Worm (Caenorhabditis elegans) whole organism, L2 larva: ENCODE results near the gene ZK632.14.

Source experiments
- C34F6.9 ChIP-seq: fragments of 150-350 bp; optimal IDR thresholded peaks from 2 replicates; lab custom pipeline; 2014; ENCODE audit warnings: missing biosample characterization, missing genetic modification characterization
- F13H6.1 ChIP-seq: sonication (generic microtip); optimal IDR thresholded peaks from 2 replicates; lab custom pipeline; 2016; ENCODE audit warnings: missing genetic modification characterization, missing compliant biosample characterization
- R02D3.7 ChIP-seq: fragments of 150-350 bp; optimal IDR thresholded peaks from 2 replicates; lab custom pipeline; 2014; ENCODE audit warnings: missing biosample characterization, missing genetic modification characterization
- Y55F3AM.14 ChIP-seq: fragments of 200-800 bp; sonication (Bioruptor generic); optimal IDR thresholded peaks from 2 replicates; lab custom pipeline; 2018; ENCODE audit warnings: mild to moderate bottlenecking, missing genetic modification characterization, missing compliant biosample characterization
- ZK546.5 ChIP-seq: sonication (generic microtip); optimal IDR thresholded peaks from 2 replicates; lab custom pipeline; 2017; ENCODE audit warnings: missing biosample characterization, missing genetic modification characterization
- alr-1 ChIP-seq: fragments of 150-350 bp; optimal IDR thresholded peaks from 2 replicates; lab custom pipeline; 2014; ENCODE audit warnings: missing biosample characterization, missing genetic modification characterization
- aly-2 ChIP-seq: fragments of 150-350 bp; optimal IDR thresholded peaks from 2 replicates; lab custom pipeline; 2014; ENCODE audit warnings: missing biosample characterization, missing genetic modification characterization
- ama-1 ChIP-seq: fragments of 150-350 bp; optimal IDR thresholded peaks from 2 replicates; lab custom pipeline; 2018; ENCODE audit warnings: inconsistent platforms
- ceh-16 ChIP-seq: fragments of 150-350 bp; optimal IDR thresholded peaks from 2 replicates; lab custom pipeline; 2014; ENCODE audit warnings: missing biosample characterization, missing genetic modification characterization
- ceh-82 ChIP-seq: fragments of 150-350 bp; optimal IDR thresholded peaks from 2 replicates; lab custom pipeline; 2014; ENCODE audit warnings: missing biosample characterization, missing genetic modification characterization
- crh-2 ChIP-seq: sonication (generic microtip); optimal IDR thresholded peaks from 2 replicates; lab custom pipeline; 2017; ENCODE audit warnings: missing biosample characterization, missing genetic modification characterization
- dmd-4 ChIP-seq: sonication (generic microtip); optimal IDR thresholded peaks from 2 replicates; lab custom pipeline; 2017; ENCODE audit warnings: missing biosample characterization, missing genetic modification characterization
- egl-27 ChIP-seq: sonication (generic microtip); optimal IDR thresholded peaks from 3 replicates; lab custom pipeline; 2017; ENCODE audit warnings: missing biosample characterization, missing genetic modification reagents, missing genetic modification characterization
- elt-1 ChIP-seq: fragments of 150-350 bp; optimal IDR thresholded peaks from 2 replicates; lab custom pipeline; 2014; ENCODE audit warnings: missing biosample characterization, missing genetic modification characterization
- elt-3 ChIP-seq: sonication (generic microtip); optimal IDR thresholded peaks from 2 replicates; lab custom pipeline; 2017; ENCODE audit warnings: missing biosample characterization, missing genetic modification characterization
- fos-1 ChIP-seq: fragments of 150-350 bp; optimal IDR thresholded peaks from 2 replicates; lab custom pipeline; 2014; ENCODE audit warnings: missing biosample characterization, missing genetic modification characterization
- gmeb-1 ChIP-seq: fragments of 150-350 bp; optimal IDR thresholded peaks from 2 replicates; lab custom pipeline; 2014; ENCODE audit warnings: missing biosample characterization, missing genetic modification characterization
- lin-11 ChIP-seq: fragments of 150-350 bp; sonication (generic microtip); optimal IDR thresholded peaks from 2 replicates; lab custom pipeline; 2014; ENCODE audit warnings: missing biosample characterization, missing genetic modification characterization, inconsistent platforms, mixed read lengths
- lin-13 ChIP-seq: fragments of 150-350 bp; optimal IDR thresholded peaks from 2 replicates; lab custom pipeline; 2014; ENCODE audit warnings: missing biosample characterization, missing genetic modification reagents, missing genetic modification characterization
- lin-39 ChIP-seq: fragments of 150-350 bp; optimal IDR thresholded peaks from 2 replicates; lab custom pipeline; 2014; ENCODE audit warnings: missing biosample characterization, missing genetic modification reagents, missing genetic modification characterization
- lsy-2 ChIP-seq, 2 experiments: fragments of 150-350 bp in 1 of 2; sonication (generic microtip) in 1 of 2; optimal IDR thresholded peaks; 2 replicates each; lab custom pipeline; 2014 to 2017; ENCODE audit warnings: missing biosample characterization in 2 of 2, missing genetic modification characterization in 2 of 2
- mab-5 ChIP-seq: fragments of 150-350 bp; optimal IDR thresholded peaks from 2 replicates; lab custom pipeline; 2014; ENCODE audit warnings: missing biosample characterization, missing genetic modification characterization
- mbf-1 ChIP-seq: sonication (generic microtip); optimal IDR thresholded peaks from 2 replicates; lab custom pipeline; 2017; ENCODE audit warnings: missing biosample characterization, missing genetic modification characterization
- mdl-1 ChIP-seq, 2 experiments: fragments of 150-350 bp in 1 of 2; sonication (generic microtip) in 1 of 2; optimal IDR thresholded peaks; 2 replicates each; lab custom pipeline; 2017; ENCODE audit warnings: missing biosample characterization in 2 of 2, missing genetic modification characterization in 2 of 2
- nhr-10 ChIP-seq: sonication (generic microtip); optimal IDR thresholded peaks from 2 replicates; lab custom pipeline; 2017; ENCODE audit warnings: missing biosample characterization, missing genetic modification characterization
- nhr-11 ChIP-seq: fragments of 150-350 bp; optimal IDR thresholded peaks from 2 replicates; lab custom pipeline; 2014; ENCODE audit warnings: missing biosample characterization, missing genetic modification characterization
- nhr-12 ChIP-seq: fragments of 150-350 bp; optimal IDR thresholded peaks from 2 replicates; lab custom pipeline; 2014; ENCODE audit warnings: missing biosample characterization, missing genetic modification characterization
- nhr-129 ChIP-seq: fragments of 150-350 bp; optimal IDR thresholded peaks from 2 replicates; lab custom pipeline; 2014; ENCODE audit warnings: missing biosample characterization, missing genetic modification characterization
- nhr-23 ChIP-seq: fragments of 150-350 bp; optimal IDR thresholded peaks from 2 replicates; lab custom pipeline; 2014; ENCODE audit warnings: missing biosample characterization, missing genetic modification reagents, missing genetic modification characterization
- nhr-237 ChIP-seq: fragments of 150-350 bp; optimal IDR thresholded peaks from 2 replicates; lab custom pipeline; 2014; ENCODE audit warnings: missing biosample characterization, missing genetic modification characterization
- nhr-25 ChIP-seq: fragments of 150-350 bp; sonication (generic microtip); optimal IDR thresholded peaks from 3 replicates; lab custom pipeline; 2014; ENCODE audit warnings: missing biosample characterization, missing genetic modification characterization
- peb-1 ChIP-seq: fragments of 150-350 bp; optimal IDR thresholded peaks from 2 replicates; lab custom pipeline; 2014; ENCODE audit warnings: missing biosample characterization, missing genetic modification characterization
- sem-4 ChIP-seq: fragments of 150-350 bp; optimal IDR thresholded peaks from 2 replicates; lab custom pipeline; 2014; ENCODE audit warnings: missing biosample characterization, missing genetic modification reagents, missing genetic modification characterization
- skn-1 ChIP-seq: sonication (generic microtip); optimal IDR thresholded peaks from 2 replicates; lab custom pipeline; 2017; ENCODE audit warnings: missing biosample characterization, missing genetic modification characterization
- sma-3 ChIP-seq: sonication (generic microtip); optimal IDR thresholded peaks from 2 replicates; lab custom pipeline; 2016; ENCODE audit warnings: missing genetic modification reagents, missing genetic modification characterization, missing compliant biosample characterization
- sma-9 ChIP-seq, 2 experiments: fragments of 150-350 bp in 1 of 2; sonication (generic microtip) in 1 of 2; optimal IDR thresholded peaks; 2 replicates each; lab custom pipeline; 2014 to 2016; ENCODE audit warnings: missing genetic modification characterization in 2 of 2, mild to moderate bottlenecking in 1 of 2, missing biosample characterization in 1 of 2, missing compliant biosample characterization in 1 of 2, missing genetic modification reagents in 1 of 2, moderate library complexity in 1 of 2
- snpc-4 ChIP-seq: fragments of 150-350 bp; optimal IDR thresholded peaks from 2 replicates; lab custom pipeline; 2014; ENCODE audit warnings: missing biosample characterization, missing genetic modification characterization
- unc-55 ChIP-seq: fragments of 150-350 bp; sonication (generic microtip); optimal IDR thresholded peaks from 3 replicates; lab custom pipeline; 2014; ENCODE audit warnings: missing biosample characterization, missing genetic modification reagents, missing genetic modification characterization
- zag-1 ChIP-seq: fragments of 150-350 bp; optimal IDR thresholded peaks from 2 replicates; lab custom pipeline; 2014; ENCODE audit warnings: missing biosample characterization, missing genetic modification characterization
- ztf-1 ChIP-seq: fragments of 200-800 bp; sonication (Bioruptor generic); conservative IDR thresholded peaks from 2 replicates; pipeline ENCODE4 v1.3.6; 2022; ENCODE audit warnings: missing genetic modification characterization, missing compliant biosample characterization
- ztf-11 ChIP-seq: sonication (generic microtip); optimal IDR thresholded peaks from 2 replicates; lab custom pipeline; 2017; ENCODE audit warnings: missing biosample characterization, missing genetic modification characterization
- ztf-4 ChIP-seq: fragments of 150-350 bp; optimal IDR thresholded peaks from 2 replicates; lab custom pipeline; 2014; ENCODE audit warnings: missing biosample characterization, missing genetic modification characterization

The ZK632.14 gene

DNA sequence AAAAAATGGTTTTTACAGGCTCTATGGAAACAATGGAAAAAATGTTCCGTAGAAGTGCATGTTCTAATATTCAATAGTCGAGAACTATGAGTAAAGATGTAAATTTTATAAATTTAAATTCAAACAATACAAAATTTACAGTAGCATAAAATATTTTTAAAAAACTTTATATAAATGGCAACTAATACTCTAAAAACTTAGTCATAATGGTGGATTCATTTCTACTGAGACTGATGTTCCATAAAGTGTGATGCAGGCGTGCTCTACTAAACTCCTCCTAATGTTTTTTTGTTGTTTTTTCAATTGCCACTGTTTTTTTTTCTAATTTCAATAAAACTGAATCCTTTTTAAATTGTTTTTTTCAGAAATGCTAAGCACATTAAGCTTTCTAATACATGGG, 5.1 kb upstream of the ZK632.14 start, which contains the start of gene gtap-2:
Gene gtap-2 (plus strand): TSS at position 366 of the 400 bp plus-strand sequence.
- TF ChIP-seq mab-5 (tag; lab: Kevin White, UChicago), result no peak
- no peak for TF ChIP-seq mbf-1 (tag; lab: Kevin White, UChicago)
- no peak for TF ChIP-seq R02D3.7 (tag; lab: Kevin White, UChicago)
- peak; percentile 69 for TF ChIP-seq C34F6.9
- TF ChIP-seq nhr-12, result no peak
- no peak for TF ChIP-seq alr-1 (tag; lab: Kevin White, UChicago)
- TF ChIP-seq nhr-10 (tag; lab: Kevin White, UChicago), result no peak
- no peak for TF ChIP-seq fos-1 (tag; lab: Kevin White, UChicago)
- TF ChIP-seq mdl-1 (tag; optimal IDR thresholded peaks at IDR 0.05; lab: Kevin White, UChicago), result no peak
- peak; percentile 15 for TF ChIP-seq sma-9 (GFP tag; optimal IDR thresholded peaks at IDR 0.05; lab: Kevin White, UChicago)
- TF ChIP-seq sma-9 (tag; optimal IDR thresholded peaks at IDR 0.05; lab: Kevin White, UChicago), result no peak
- peak in 1 of 2 experiments; percentile 65 for TF ChIP-seq lsy-2 (tag; optimal IDR thresholded peaks at IDR 0.05; lab: Kevin White, UChicago)
- TF ChIP-seq unc-55, result peak; percentile 64

DNA sequence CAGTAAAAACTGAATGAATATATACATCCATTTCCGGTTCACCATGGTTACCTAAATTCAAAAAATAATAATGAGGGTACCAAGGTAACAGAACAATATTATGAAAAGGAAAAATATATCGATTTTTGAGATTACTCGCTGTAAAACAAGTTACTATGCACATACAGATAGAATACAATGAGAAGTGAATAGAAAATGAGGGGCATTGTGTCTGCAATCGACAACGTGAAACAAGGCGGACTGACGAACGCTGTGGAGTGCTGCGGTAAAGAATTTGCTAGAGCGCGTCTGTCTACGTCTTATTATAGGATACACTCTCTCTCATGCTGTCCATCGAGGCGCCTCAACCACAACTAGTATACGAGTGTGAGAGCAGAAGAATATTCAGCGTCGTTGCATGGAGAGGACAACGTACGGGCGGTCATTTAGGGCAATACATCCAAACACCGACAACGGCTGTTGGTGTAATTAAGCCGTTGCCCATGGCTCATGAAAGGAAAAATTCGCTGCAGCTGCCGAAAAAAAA, 3.9 kb downstream of the ZK632.14 start, which contains the start of gene cnx-1:
Gene cnx-1 (minus strand): TSS at position 51 of the 526 bp plus-strand sequence.
- TF ChIP-seq unc-55 (peak; percentile 49), ztf-4 (tag; lab: Kevin White, UChicago) (peak; percentile 21), C34F6.9 (peak; percentile 51), lsy-2 (tag; optimal IDR thresholded peaks at IDR 0.05; lab: Kevin White, UChicago) (peak; percentile 11), nhr-25 (no peak), nhr-129 (tag; lab: Kevin White, UChicago) (peak; percentile 52), ama-1 (lab: Kevin White, UChicago) (peak; percentile 31), lin-11 (peak; percentile 34), crh-2 (tag; lab: Kevin White, UChicago) (peak; percentile 10), fos-1 (tag; lab: Kevin White, UChicago) (no peak), F13H6.1 (peak; percentile 1), elt-3 (tag; lab: Kevin White, UChicago) (no peak), ceh-16 (tag; lab: Kevin White, UChicago) (no peak), nhr-10 (tag; lab: Kevin White, UChicago) (no peak)
- TF ChIP-seq, all 48 proteins: peak for 9

DNA sequence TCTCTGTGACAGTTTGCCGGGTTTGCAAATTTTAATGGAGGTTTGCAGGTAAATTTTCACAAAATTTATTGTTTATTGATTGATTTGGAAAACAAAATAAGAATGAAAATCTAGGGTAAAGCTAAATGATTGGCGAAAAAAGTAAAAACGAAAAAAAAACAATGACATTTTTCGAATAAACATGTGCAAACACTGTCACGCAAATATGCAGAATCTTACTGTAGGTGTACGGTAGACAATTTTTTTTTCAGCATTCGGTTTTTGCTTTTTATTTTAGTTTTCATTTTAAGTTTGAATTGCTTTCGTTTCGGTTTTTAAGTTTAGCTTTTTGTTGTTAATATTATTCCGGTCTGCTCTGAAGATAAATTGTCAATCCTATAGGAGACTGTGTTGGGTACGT, 4.6 kb downstream of the ZK632.14 start:
- TF ChIP-seq lsy-2 (tag; optimal IDR thresholded peaks at IDR 0.05; lab: Kevin White, UChicago), result peak in 1 of 2 experiments; percentile 70
- TF ChIP-seq elt-3 (tag; lab: Kevin White, UChicago), result no peak
- no peak for TF ChIP-seq zag-1
- TF ChIP-seq lin-13, result no peak
- TF ChIP-seq R02D3.7 (tag; lab: Kevin White, UChicago), result no peak
- no peak for TF ChIP-seq snpc-4 (tag; lab: Kevin White, UChicago)
- no peak for TF ChIP-seq gmeb-1 (tag; lab: Kevin White, UChicago)

DNA sequence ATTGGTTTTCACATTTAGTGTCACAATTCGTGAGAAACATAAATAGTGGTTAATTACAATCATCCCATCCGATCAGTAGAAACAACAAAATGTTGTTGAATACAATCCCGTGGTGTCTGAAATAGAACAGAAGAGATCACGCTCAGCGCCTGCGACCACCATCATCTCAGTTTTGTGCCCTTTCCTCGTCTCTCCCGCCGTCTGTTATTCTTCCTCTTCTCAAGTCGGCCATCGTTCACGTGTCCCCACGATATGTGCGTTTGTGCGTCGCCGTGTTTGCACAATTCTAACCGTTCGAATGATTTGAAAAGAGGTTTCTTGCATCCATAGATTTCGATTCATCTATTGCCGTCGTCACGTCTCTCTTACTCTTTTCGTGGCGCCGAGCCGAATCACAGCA, 5.5 kb downstream of the ZK632.14 start, which contains the start of gene panl-3:
Gene panl-3 (plus strand): TSS at position 294 of the 400 bp plus-strand sequence.
- no peak for TF ChIP-seq peb-1 (tag; lab: Kevin White, UChicago)
- TF ChIP-seq ceh-82 (tag; lab: Kevin White, UChicago), result no peak
- TF ChIP-seq lin-13, result peak; percentile 51
- TF ChIP-seq unc-55, result peak; percentile 56
- peak; percentile 41 for TF ChIP-seq lin-11
- no peak for TF ChIP-seq dmd-4 (tag; lab: Kevin White, UChicago)
- TF ChIP-seq snpc-4 (tag; lab: Kevin White, UChicago), result no peak
- no peak for TF ChIP-seq R02D3.7 (tag; lab: Kevin White, UChicago)
- peak; percentile 42 to 75 for TF ChIP-seq lsy-2 (tag; optimal IDR thresholded peaks at IDR 0.05; lab: Kevin White, UChicago)
- peak; percentile 72 for TF ChIP-seq sma-3 (GFP tag; lab: Kevin White, UChicago)
- peak; percentile 71 for TF ChIP-seq sem-4 (tag; lab: Kevin White, UChicago)
- no peak for TF ChIP-seq elt-1 (tag; lab: Kevin White, UChicago)
- TF ChIP-seq ztf-11 (tag; lab: Kevin White, UChicago), result no peak
- TF ChIP-seq sma-9 (GFP tag; optimal IDR thresholded peaks at IDR 0.05; lab: Kevin White, UChicago), result peak; percentile 42
- no peak for TF ChIP-seq sma-9 (tag; optimal IDR thresholded peaks at IDR 0.05; lab: Kevin White, UChicago)
- TF ChIP-seq Y55F3AM.14, result no peak
- no peak for TF ChIP-seq skn-1
- no peak for TF ChIP-seq nhr-12
- TF ChIP-seq lin-39 (tag; lab: Kevin White, UChicago), result no peak
- peak in 1 of 2 experiments; percentile 79 for TF ChIP-seq mdl-1 (tag; optimal IDR thresholded peaks at IDR 0.05; lab: Kevin White, UChicago)
- no peak for TF ChIP-seq nhr-237 (tag; lab: Kevin White, UChicago)
- no peak for TF ChIP-seq nhr-11 (tag; lab: Kevin White, UChicago)
- TF ChIP-seq fos-1 (tag; lab: Kevin White, UChicago), result peak; percentile 12
- peak; percentile 0 for TF ChIP-seq ztf-4 (tag; lab: Kevin White, UChicago)
- TF ChIP-seq mbf-1 (tag; lab: Kevin White, UChicago), result no peak
- TF ChIP-seq crh-2 (tag; lab: Kevin White, UChicago), result peak; percentile 53
- peak; percentile 67 for TF ChIP-seq nhr-25
- peak; percentile 91 for TF ChIP-seq nhr-129 (tag; lab: Kevin White, UChicago)
- TF ChIP-seq aly-2 (tag; lab: Kevin White, UChicago), result no peak
- peak; percentile 65 for TF ChIP-seq gmeb-1 (tag; lab: Kevin White, UChicago)
- TF ChIP-seq mab-5 (tag; lab: Kevin White, UChicago), result no peak
- TF ChIP-seq egl-27, result no peak
- TF ChIP-seq elt-3 (tag; lab: Kevin White, UChicago), result no peak
- no peak for TF ChIP-seq nhr-23
- TF ChIP-seq ama-1 (lab: Kevin White, UChicago), result no peak
- TF ChIP-seq zag-1, result no peak
- no peak for TF ChIP-seq nhr-10 (tag; lab: Kevin White, UChicago)
- no peak for TF ChIP-seq alr-1 (tag; lab: Kevin White, UChicago)
- no peak for TF ChIP-seq ZK546.5 (tag; lab: Kevin White, UChicago)
- TF ChIP-seq ztf-1 (GFP tag; lab: Robert Waterston, UW), result no peak
- TF ChIP-seq F13H6.1, result peak; percentile 55
